Fruit fly (Drosophila melanogaster): ENCODE data around the gene CG7329.

dm6 chr2L:10654520-10654919 is 16.2 kb upstream of the CG7329 start:
- TF ChIP-seq CG12605 (GFP tag; IDR thresholded peaks at IDR 0.05), result no peak
- TF ChIP-seq CG10348 (GFP tag; IDR thresholded peaks at IDR 0.05), result no peak
- TF ChIP-seq Ets98B (GFP tag; IDR thresholded peaks at IDR 0.05), result no peak
- TF ChIP-seq CG34367 (tag; optimal IDR thresholded peaks at IDR 0.05), result no peak
- TF ChIP-seq EcR (GFP tag; optimal IDR thresholded peaks at IDR 0.05), result no peak
- no peak for TF ChIP-seq rn (GFP tag; IDR thresholded peaks at IDR 0.05)
- TF ChIP-seq gl (tag; optimal IDR thresholded peaks at IDR 0.05), result no peak
- TF ChIP-seq fd96Ca (GFP tag; IDR thresholded peaks at IDR 0.05), result no peak
- TF ChIP-seq CG32121 (GFP tag; IDR thresholded peaks at IDR 0.05), result no peak
- TF ChIP-seq CG8301 (tag; optimal IDR thresholded peaks at IDR 0.05), result no peak
- no peak for TF ChIP-seq CG4496 (GFP tag; IDR thresholded peaks at IDR 0.05)
- no peak for TF ChIP-seq CG8159 (tag; optimal IDR thresholded peaks at IDR 0.05)
- no peak for TF ChIP-seq CG9948 (tag; optimal IDR thresholded peaks at IDR 0.05)
